Worm (Caenorhabditis elegans): ENCODE results near the gene F42F12.3.

The F42F12.3 gene

ce11 chrX:12346729-12347128, 3.6 kb upstream of the F42F12.3 start, which contains the start of gene F42F12.11:
F42F12.11 (plus strand) TSS chrX:12347029.
- no peak for TF ChIP-seq ref-1 (GFP tag; conservative IDR thresholded peaks at IDR 0.05)
- TF ChIP-seq flt-1 (GFP tag; IDR thresholded peaks at IDR 0.05), result no peak
- TF ChIP-seq tab-1 (GFP tag; IDR thresholded peaks at IDR 0.05), result no peak
- no peak for TF ChIP-seq T22C8.4 (GFP tag; IDR thresholded peaks at IDR 0.05)
- TF ChIP-seq ztf-23 (GFP tag; IDR thresholded peaks at IDR 0.05), result no peak

- TF ChIP-seq tab-1 (GFP tag; IDR thresholded peaks at IDR 0.05) (peak; percentile 73; the same call in 1 of the 2 replicates), cog-1 (tag; optimal IDR thresholded peaks at IDR 0.05) (no peak), klf-2 (GFP tag; conservative IDR thresholded peaks at IDR 0.05) (no peak; the same call in 1 of the 2 replicates), T22C8.4 (GFP tag; IDR thresholded peaks at IDR 0.05) (0 out of 2 replicates have a peak, but pooled peaks have one; percentile 19), ztf-23 (GFP tag; IDR thresholded peaks at IDR 0.05) (0 out of 2 replicates have a peak, but pooled peaks have one; percentile 7), ref-1 (GFP tag; conservative IDR thresholded peaks at IDR 0.05) (0 out of 2 replicates have a peak, but pooled peaks have one; percentile 21), med-1 (GFP tag; optimal IDR thresholded peaks at IDR 0.05; ENCODE audit: insufficient read depth) (no peak), ztf-29 (GFP tag; IDR thresholded peaks at IDR 0.05) (0 out of 2 replicates have a peak, but pooled peaks have one; percentile 31), flt-1 (GFP tag; IDR thresholded peaks at IDR 0.05) (no peak)
These were observed 2.6 kb upstream of the F42F12.3 start for ce11 chrX:12347822-12348221.

DNA sequence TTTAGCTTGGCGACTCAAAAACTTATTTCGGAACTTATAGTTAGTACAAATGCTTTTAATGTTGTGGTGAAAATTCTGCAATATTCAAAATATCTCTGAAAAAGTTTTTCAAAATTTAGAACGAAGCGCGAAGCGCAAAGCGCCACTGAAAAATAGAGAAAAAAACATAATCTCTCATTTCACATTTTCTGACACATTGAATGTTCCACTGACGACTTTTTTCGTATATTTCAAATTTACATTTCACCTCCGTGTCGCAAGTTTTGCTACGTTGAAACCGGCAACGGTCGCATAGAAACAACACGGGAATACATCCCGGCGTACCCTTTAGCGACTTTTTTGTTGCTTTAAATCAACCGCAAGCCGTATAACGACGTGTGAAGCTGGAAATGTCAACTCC, 2.0 kb upstream of the F42F12.3 start, which contains the start of gene F42F12.14:
F42F12.14 (plus strand) TSS at position 301 of the 400 bp plus-strand sequence.
- TF ChIP-seq ref-1 (GFP tag; conservative IDR thresholded peaks at IDR 0.05), result no peak
- TF ChIP-seq flt-1 (GFP tag; IDR thresholded peaks at IDR 0.05), result no peak
- no peak for TF ChIP-seq T22C8.4 (GFP tag; IDR thresholded peaks at IDR 0.05)
- no peak for TF ChIP-seq ztf-29 (GFP tag; IDR thresholded peaks at IDR 0.05)
- no peak for TF ChIP-seq ztf-23 (GFP tag; IDR thresholded peaks at IDR 0.05)
- TF ChIP-seq cog-1 (tag; optimal IDR thresholded peaks at IDR 0.05), result no peak
- TF ChIP-seq tab-1 (GFP tag; IDR thresholded peaks at IDR 0.05), result no peak
- no peak for TF ChIP-seq klf-2 (GFP tag; conservative IDR thresholded peaks at IDR 0.05)
- TF ChIP-seq med-1 (GFP tag; optimal IDR thresholded peaks at IDR 0.05; ENCODE audit: insufficient read depth), result no peak

- TF ChIP-seq flt-1 (GFP tag; IDR thresholded peaks at IDR 0.05) (no peak), klf-2 (GFP tag; conservative IDR thresholded peaks at IDR 0.05) (no peak), T22C8.4 (GFP tag; IDR thresholded peaks at IDR 0.05) (no peak), ztf-29 (GFP tag; IDR thresholded peaks at IDR 0.05) (no peak), tab-1 (GFP tag; IDR thresholded peaks at IDR 0.05) (no peak), ztf-23 (GFP tag; IDR thresholded peaks at IDR 0.05) (no peak), med-1 (GFP tag; optimal IDR thresholded peaks at IDR 0.05; ENCODE audit: insufficient read depth) (no peak), ref-1 (GFP tag; conservative IDR thresholded peaks at IDR 0.05) (no peak), cog-1 (tag; optimal IDR thresholded peaks at IDR 0.05) (no peak)
These were observed 2.5 kb downstream of the F42F12.3 start, which contains the start of gene F42F12.4 for ce11 chrX:12352872-12353271. F42F12.4 (minus strand) TSS chrX:12352947.

DNA sequence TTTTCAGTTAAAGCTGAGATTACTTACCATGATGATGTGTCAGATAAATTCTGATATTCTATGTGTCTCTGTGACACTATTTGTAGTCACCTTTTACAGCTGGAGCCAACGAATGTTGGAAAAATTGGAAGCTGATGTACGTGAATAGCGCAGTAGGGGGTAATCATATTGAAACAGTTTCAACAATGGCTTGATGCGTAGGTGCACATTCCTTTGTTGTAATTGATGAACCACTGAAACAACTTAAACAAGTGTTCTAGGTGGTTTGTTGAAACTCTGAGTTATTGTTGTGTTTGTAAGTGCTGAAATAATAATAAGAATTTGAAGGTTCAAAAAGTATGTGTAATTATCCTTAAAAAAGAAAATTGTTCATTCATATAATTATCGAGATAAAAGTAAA, 6.2 kb downstream of the F42F12.3 start, which contains the start of gene nspc-12:
nspc-12 (minus strand) TSS at position 101 of the 400 bp plus-strand sequence.
- no peak for TF ChIP-seq ztf-23 (GFP tag; IDR thresholded peaks at IDR 0.05)
- TF ChIP-seq T22C8.4 (GFP tag; IDR thresholded peaks at IDR 0.05), result no peak
- TF ChIP-seq flt-1 (GFP tag; IDR thresholded peaks at IDR 0.05), result no peak
- no peak for TF ChIP-seq cog-1 (tag; optimal IDR thresholded peaks at IDR 0.05)
- TF ChIP-seq ref-1 (GFP tag; conservative IDR thresholded peaks at IDR 0.05), result no peak
- no peak for TF ChIP-seq klf-2 (GFP tag; conservative IDR thresholded peaks at IDR 0.05)

DNA sequence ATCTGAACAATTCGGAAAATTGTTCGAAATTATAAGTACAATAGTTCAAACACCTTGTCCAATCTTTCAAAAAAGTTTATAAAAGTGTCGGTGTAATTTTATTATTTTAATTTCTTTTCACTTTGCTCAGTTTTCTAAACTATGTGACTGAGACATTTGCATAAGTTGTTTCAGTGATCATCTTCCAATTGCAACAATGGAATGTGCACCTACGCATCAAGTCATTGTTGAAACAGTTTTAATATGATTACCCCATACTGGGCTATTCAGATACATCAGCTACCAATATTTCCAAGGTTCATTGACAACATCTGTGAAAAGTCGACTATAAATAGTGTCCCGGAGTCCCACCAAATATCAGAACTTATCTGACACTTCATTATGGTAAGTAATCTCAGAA, 6.7 kb downstream of the F42F12.3 start, which contains the start of gene nspc-13:
nspc-13 (plus strand) TSS at position 301 of the 400 bp plus-strand sequence.
- TF ChIP-seq cog-1 (tag; optimal IDR thresholded peaks at IDR 0.05), result no peak
- TF ChIP-seq ref-1 (GFP tag; conservative IDR thresholded peaks at IDR 0.05), result no peak
- no peak for TF ChIP-seq ztf-23 (GFP tag; IDR thresholded peaks at IDR 0.05)
- TF ChIP-seq med-1 (GFP tag; optimal IDR thresholded peaks at IDR 0.05; ENCODE audit: insufficient read depth), result no peak
- TF ChIP-seq T22C8.4 (GFP tag; IDR thresholded peaks at IDR 0.05), result no peak
- TF ChIP-seq ztf-29 (GFP tag; IDR thresholded peaks at IDR 0.05), result no peak
- TF ChIP-seq flt-1 (GFP tag; IDR thresholded peaks at IDR 0.05), result no peak
- TF ChIP-seq tab-1 (GFP tag; IDR thresholded peaks at IDR 0.05), result no peak
- TF ChIP-seq klf-2 (GFP tag; conservative IDR thresholded peaks at IDR 0.05), result no peak

DNA sequence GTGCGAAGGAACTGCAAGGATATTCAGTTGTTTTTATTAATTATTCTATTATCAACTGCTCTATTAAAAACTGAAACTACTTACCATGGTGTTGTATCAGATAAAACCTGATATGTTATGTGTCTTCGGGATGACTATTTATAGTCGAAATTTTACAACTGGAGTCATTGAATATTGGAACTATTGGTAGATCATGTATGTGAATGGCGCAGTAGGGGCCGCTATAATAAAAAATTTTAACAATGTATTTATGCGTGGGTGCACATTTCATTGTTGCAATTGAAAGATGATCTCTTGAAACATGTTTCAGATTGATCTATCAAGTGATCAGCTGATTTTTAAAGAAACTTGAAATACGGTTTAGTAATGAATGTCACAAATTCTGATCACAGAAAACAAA, 8.6 kb downstream of the F42F12.3 start, which contains the start of gene nspc-14:
nspc-14 (minus strand) TSS at position 101 of the 400 bp plus-strand sequence.
- TF ChIP-seq ztf-29 (GFP tag; IDR thresholded peaks at IDR 0.05) (no peak), tab-1 (GFP tag; IDR thresholded peaks at IDR 0.05) (no peak), med-1 (GFP tag; optimal IDR thresholded peaks at IDR 0.05; ENCODE audit: insufficient read depth) (no peak), T22C8.4 (GFP tag; IDR thresholded peaks at IDR 0.05) (no peak), flt-1 (GFP tag; IDR thresholded peaks at IDR 0.05) (no peak), ztf-23 (GFP tag; IDR thresholded peaks at IDR 0.05) (no peak), klf-2 (GFP tag; conservative IDR thresholded peaks at IDR 0.05) (no peak), cog-1 (tag; optimal IDR thresholded peaks at IDR 0.05) (no peak), ref-1 (GFP tag; conservative IDR thresholded peaks at IDR 0.05) (no peak)

ce11 chrX:12360444-12360843, 10.1 kb downstream of the F42F12.3 start, which contains the start of the genes nspc-15 and F19H6.6:
nspc-15 (plus strand) TSS chrX:12360744.
F19H6.6 (plus strand) TSS chrX:12360827.
- no peak for TF ChIP-seq ztf-29 (GFP tag; IDR thresholded peaks at IDR 0.05)

- TF ChIP-seq ref-1 (GFP tag; conservative IDR thresholded peaks at IDR 0.05), result no peak
- peak; percentile 44; the same call in 1 of the 2 replicates for TF ChIP-seq klf-2 (GFP tag; conservative IDR thresholded peaks at IDR 0.05)
- TF ChIP-seq med-1 (GFP tag; optimal IDR thresholded peaks at IDR 0.05; ENCODE audit: insufficient read depth), result peak; percentile 12
- peak; percentile 91 for TF ChIP-seq T22C8.4 (GFP tag; IDR thresholded peaks at IDR 0.05)
- 0 out of 2 replicates have a peak, but pooled peaks have one; percentile 35 for TF ChIP-seq ztf-23 (GFP tag; IDR thresholded peaks at IDR 0.05)
- no peak for TF ChIP-seq tab-1 (GFP tag; IDR thresholded peaks at IDR 0.05)
- TF ChIP-seq cog-1 (tag; optimal IDR thresholded peaks at IDR 0.05), result peak; percentile 87
- no peak for TF ChIP-seq flt-1 (GFP tag; IDR thresholded peaks at IDR 0.05)
- TF ChIP-seq ztf-29 (GFP tag; IDR thresholded peaks at IDR 0.05), result no peak
These were observed 12.6 kb downstream of the F42F12.3 start for ce11 chrX:12362951-12363486.
